Fruit fly (Drosophila melanogaster) whole organism: ENCODE data around the gene CG15247.

Source experiments
- Dll ChIP-seq: fragments of >200 bp; optimal IDR thresholded peaks from 2 replicates; lab custom pipeline; 2017
- pan ChIP-seq: fragments of >200 bp; optimal IDR thresholded peaks from 2 replicates; lab custom pipeline; 2017
- psq ChIP-seq: fragments of >200 bp; optimal IDR thresholded peaks from 2 replicates; lab custom pipeline; 2017
- usp ChIP-seq: fragments of >200 bp; optimal IDR thresholded peaks from 2 replicates; lab custom pipeline; 2017; ENCODE audit warnings: missing biosample characterization, missing genetic modification characterization, mixed read lengths

- TF ChIP-seq usp (GFP tag; lab: Kevin White, UChicago) (no peak), pan (no peak), psq (lab: Kevin White, UChicago) (no peak), Dll (no peak)
Measured at dm6 chrX:9911026-9911425, 34.6 kb upstream of the CG15247 start, which contains the start of gene CG1986.
